Worm (Caenorhabditis elegans) whole organism, L4 larva: ENCODE measurements around the gene ctsa-4.2.

ENCODE experiments used
- F37D6.2 ChIP-seq: sonication (generic microtip); optimal IDR thresholded peaks from 2 replicates; lab custom pipeline; 2016; ENCODE audit warnings: mild to moderate bottlenecking, missing genetic modification characterization, missing compliant biosample characterization
- ama-1 ChIP-seq: fragments of 150-350 bp; optimal IDR thresholded peaks from 2 replicates; lab custom pipeline; 2014; ENCODE audit warnings: inconsistent platforms, mixed read lengths
- lin-13 ChIP-seq: fragments of 150-350 bp; optimal IDR thresholded peaks from 2 replicates; lab custom pipeline; 2014; ENCODE audit warnings: missing biosample characterization, missing genetic modification reagents, missing genetic modification characterization
- mdt-29 ChIP-seq: fragments of 200-800 bp; sonication (Bioruptor generic); IDR thresholded peaks from 2 replicates; pipeline ENCODE4 v1.3.6; 2022; ENCODE audit warnings: missing genetic modification reagents, missing genetic modification characterization, missing compliant biosample characterization
- nhr-237 ChIP-seq: sonication (generic microtip); optimal IDR thresholded peaks from 2 replicates; lab custom pipeline; 2017; ENCODE audit warnings: missing biosample characterization, missing genetic modification characterization
- nhr-48 ChIP-seq: sonication (generic microtip); optimal IDR thresholded peaks from 2 replicates; lab custom pipeline; 2016; ENCODE audit warnings: mild to moderate bottlenecking, missing genetic modification characterization, missing compliant biosample characterization
- nhr-6 ChIP-seq: fragments of 150-350 bp; optimal IDR thresholded peaks from 2 replicates; lab custom pipeline; 2014; ENCODE audit warnings: missing biosample characterization, missing genetic modification characterization
- unc-130 ChIP-seq: sonication (generic microtip); optimal IDR thresholded peaks from 2 replicates; lab custom pipeline; 2016; ENCODE audit warnings: missing genetic modification reagents, missing genetic modification characterization, missing compliant biosample characterization
- unc-39 ChIP-seq: sonication (generic microtip); optimal IDR thresholded peaks from 2 replicates; lab custom pipeline; 2017; ENCODE audit warnings: missing biosample characterization, missing genetic modification characterization

ce11 chrIII:6605442-6605992, 6.8 kb upstream of the ctsa-4.2 start:
- TF ChIP-seq nhr-6 (tag; lab: Kevin White, UChicago) (no peak), nhr-48 (tag; lab: Kevin White, UChicago) (no peak), mdt-29 (no peak), ama-1 (lab: Kevin White, UChicago) (no peak), lin-13 (GFP tag; lab: Kevin White, UChicago) (no peak), unc-130 (GFP tag; lab: Kevin White, UChicago) (no peak), nhr-237 (tag; lab: Kevin White, UChicago) (no peak), F37D6.2 (no peak), unc-39 (tag; lab: Kevin White, UChicago) (no peak)
